Worm (Caenorhabditis elegans) whole organism, midembryonic: ENCODE measurements around the gene uvs-1.

Experiments
- T22C8.4 ChIP-seq: fragments of 200-800 bp; sonication (Bioruptor generic); IDR thresholded peaks from 2 replicates; pipeline ENCODE4 v1.3.6; 2022; ENCODE audit warnings: missing genetic modification characterization, missing compliant biosample characterization
- cog-1 ChIP-seq: sonication (generic microtip); optimal IDR thresholded peaks from 2 replicates; lab custom pipeline; 2016; ENCODE audit warnings: missing genetic modification characterization, missing compliant biosample characterization
- flt-1 ChIP-seq: fragments of 200-800 bp; sonication (Bioruptor generic); IDR thresholded peaks from 2 replicates; pipeline ENCODE4 v1.3.6; 2022; ENCODE audit warnings: missing genetic modification characterization, missing compliant biosample characterization
- klf-2 ChIP-seq: fragments of 200-800 bp; sonication (Bioruptor generic); conservative IDR thresholded peaks from 2 replicates; pipeline ENCODE4 v1.3.6; 2022; ENCODE audit warnings: missing genetic modification reagents, missing genetic modification characterization, missing compliant biosample characterization
- med-1 ChIP-seq: sonication (generic microtip); optimal IDR thresholded peaks from 2 replicates; lab custom pipeline; 2017; ENCODE audit warnings: missing genetic modification characterization, mild to moderate bottlenecking, missing compliant biosample characterization, antibody characterized with exemption, missing genetic modification reagents; ENCODE audit not compliant: insufficient read depth
- ref-1 ChIP-seq: fragments of 200-800 bp; sonication (Bioruptor generic); conservative IDR thresholded peaks from 2 replicates; pipeline ENCODE4 v1.3.6; 2022; ENCODE audit warnings: missing genetic modification reagents, missing genetic modification characterization, missing compliant biosample characterization
- tab-1 ChIP-seq: fragments of 200-800 bp; sonication (Bioruptor generic); IDR thresholded peaks from 2 replicates; pipeline ENCODE4 v1.3.6; 2022; ENCODE audit warnings: missing genetic modification characterization, missing compliant biosample characterization
- ztf-23 ChIP-seq: fragments of 200-800 bp; sonication (Bioruptor generic); IDR thresholded peaks from 2 replicates; pipeline ENCODE4 v1.3.6; 2022; ENCODE audit warnings: missing genetic modification reagents, missing genetic modification characterization, missing compliant biosample characterization
- ztf-29 ChIP-seq: fragments of 200-800 bp; sonication (Bioruptor generic); IDR thresholded peaks from 2 replicates; pipeline ENCODE4 v1.3.6; 2022; ENCODE audit warnings: missing genetic modification reagents, missing genetic modification characterization, missing compliant biosample characterization

uvs-1 gene

DNA sequence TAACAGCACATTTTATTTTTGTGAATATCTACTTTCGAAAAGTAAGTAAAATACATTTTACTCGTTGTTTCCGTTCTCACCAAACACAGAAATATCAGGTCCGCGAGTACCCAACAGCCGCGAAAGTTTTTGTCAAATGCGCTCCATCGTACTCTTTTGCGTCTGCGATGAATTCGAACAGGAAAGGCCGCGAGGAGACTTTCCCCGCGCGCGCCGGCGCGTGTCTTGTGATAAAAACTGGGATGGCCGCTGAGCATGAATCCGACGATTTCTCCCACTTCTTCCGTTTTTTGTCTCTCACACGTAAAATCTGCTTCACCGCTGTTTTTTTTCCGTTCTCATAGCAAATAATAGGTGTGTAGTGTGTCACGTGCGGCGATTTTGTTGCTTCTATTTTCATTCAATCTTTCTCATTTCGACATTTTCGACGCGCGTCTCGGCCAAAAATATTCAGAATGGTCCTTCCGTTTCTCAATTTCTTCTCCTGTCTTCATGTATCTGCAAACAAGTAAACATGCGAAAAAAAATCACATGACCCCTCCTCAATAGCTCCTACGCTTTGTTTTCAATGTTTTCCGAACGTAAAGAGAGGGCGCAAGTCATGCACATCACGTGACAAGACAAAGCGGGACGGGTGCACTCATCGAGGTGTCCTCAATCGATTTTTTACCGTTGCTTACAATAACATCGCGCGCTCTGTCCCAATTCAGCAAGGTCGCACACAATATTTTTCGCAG lies at the start of gene uvs-1:
Gene uvs-1, minus strand, starts transcription at position 145 of the 737 bp plus-strand sequence.
- TF ChIP-seq ztf-23 (GFP tag; lab: Robert Waterston, UW) (no peak), med-1 (GFP tag; lab: Kevin White, UChicago) (no peak), ref-1 (GFP tag; lab: Robert Waterston, UW) (no peak), flt-1 (no peak), tab-1 (GFP tag; lab: Robert Waterston, UW) (no peak), T22C8.4 (GFP tag; lab: Robert Waterston, UW) (0 out of 2 replicates have a peak, but pooled peaks have one; percentile 33), klf-2 (no peak)

- TF ChIP-seq ztf-23 (GFP tag; lab: Robert Waterston, UW) (no peak), tab-1 (GFP tag; lab: Robert Waterston, UW) (no peak), flt-1 (no peak), T22C8.4 (GFP tag; lab: Robert Waterston, UW) (no peak), ztf-29 (GFP tag; lab: Robert Waterston, UW) (no peak), ref-1 (GFP tag; lab: Robert Waterston, UW) (no peak), cog-1 (no peak), med-1 (GFP tag; lab: Kevin White, UChicago) (no peak), klf-2 (no peak)
These were observed 48.1 kb upstream of the uvs-1 start for ce11 chrV:7852078-7852477.

- no peak for TF ChIP-seq flt-1
- TF ChIP-seq tab-1 (GFP tag; lab: Robert Waterston, UW) = no peak
- no peak for TF ChIP-seq med-1 (GFP tag; lab: Kevin White, UChicago)
- no peak for TF ChIP-seq klf-2
- peak; percentile 1 for TF ChIP-seq cog-1
- TF ChIP-seq ztf-29 (GFP tag; lab: Robert Waterston, UW) = no peak
These were observed 44.2 kb upstream of the uvs-1 start for ce11 chrV:7848251-7848650.

ce11 chrV:7847687-7848086 lies 43.7 kb upstream of the uvs-1 start:
- TF ChIP-seq ztf-29 (GFP tag; lab: Robert Waterston, UW) (no peak), med-1 (GFP tag; lab: Kevin White, UChicago) (no peak), T22C8.4 (GFP tag; lab: Robert Waterston, UW) (no peak), klf-2 (no peak), tab-1 (GFP tag; lab: Robert Waterston, UW) (no peak), ref-1 (GFP tag; lab: Robert Waterston, UW) (no peak), ztf-23 (GFP tag; lab: Robert Waterston, UW) (no peak), flt-1 (no peak), cog-1 (no peak)

DNA sequence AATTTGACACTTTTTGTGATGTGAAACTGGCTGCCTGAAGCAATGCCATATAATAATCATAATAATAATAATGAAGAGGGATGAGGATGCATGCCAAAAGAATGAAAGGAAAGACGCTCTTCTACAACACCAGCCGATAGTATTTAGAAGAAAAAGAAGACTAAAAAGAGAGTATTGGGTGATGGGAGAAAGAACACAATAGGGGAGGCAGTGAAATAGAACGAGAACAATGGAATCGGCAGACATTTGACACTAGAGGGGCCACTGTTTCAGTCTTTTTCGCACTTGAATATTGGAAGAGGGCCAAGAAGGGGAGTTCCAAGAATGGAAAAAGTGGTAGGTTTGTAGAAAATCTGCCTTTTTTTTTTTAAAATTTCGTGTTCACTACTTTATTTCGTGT lies 43.2 kb upstream of the uvs-1 start, which contains the start of gene memo-1:
Gene memo-1, minus strand, starts transcription at position 2 of the 400 bp plus-strand sequence.
- no peak for TF ChIP-seq klf-2
- TF ChIP-seq T22C8.4 (GFP tag; lab: Robert Waterston, UW) = no peak
- TF ChIP-seq ref-1 (GFP tag; lab: Robert Waterston, UW) = no peak
- no peak for TF ChIP-seq cog-1
- no peak for TF ChIP-seq med-1 (GFP tag; lab: Kevin White, UChicago)
- no peak for TF ChIP-seq tab-1 (GFP tag; lab: Robert Waterston, UW)
- TF ChIP-seq ztf-29 (GFP tag; lab: Robert Waterston, UW) = no peak
- no peak for TF ChIP-seq ztf-23 (GFP tag; lab: Robert Waterston, UW)
- no peak for TF ChIP-seq flt-1

DNA sequence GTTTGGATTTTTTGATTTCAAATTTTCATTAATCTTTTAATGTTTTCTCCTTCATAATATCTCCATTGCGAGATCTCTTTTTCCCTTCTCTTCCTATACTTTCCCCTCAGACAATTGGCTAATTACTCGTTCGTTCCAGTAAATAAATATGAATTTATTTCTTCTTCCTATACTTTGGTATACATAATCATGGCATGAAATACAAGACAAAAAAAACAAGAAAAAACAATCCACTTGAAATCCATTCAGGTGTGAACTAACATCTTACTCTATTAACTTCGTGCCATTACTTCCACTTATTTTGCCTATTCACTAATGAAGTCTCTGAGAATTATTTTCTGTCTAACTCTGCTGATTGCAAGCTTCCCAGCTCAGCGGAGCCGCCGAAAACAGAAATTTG lies 38.2 kb upstream of the uvs-1 start, which contains the start of gene grd-8:
Gene grd-8, plus strand, starts transcription at position 301 of the 400 bp plus-strand sequence.
- TF ChIP-seq T22C8.4 (GFP tag; lab: Robert Waterston, UW) = no peak
- no peak for TF ChIP-seq klf-2
- TF ChIP-seq flt-1 = no peak
- no peak for TF ChIP-seq ztf-29 (GFP tag; lab: Robert Waterston, UW)
- TF ChIP-seq cog-1 = no peak
- TF ChIP-seq med-1 (GFP tag; lab: Kevin White, UChicago) = no peak
- TF ChIP-seq tab-1 (GFP tag; lab: Robert Waterston, UW) = no peak
- no peak for TF ChIP-seq ref-1 (GFP tag; lab: Robert Waterston, UW)
- TF ChIP-seq ztf-23 (GFP tag; lab: Robert Waterston, UW) = no peak

- TF ChIP-seq klf-2 (no peak), ztf-29 (GFP tag; lab: Robert Waterston, UW) (no peak), tab-1 (GFP tag; lab: Robert Waterston, UW) (no peak)
These were observed 35.5 kb upstream of the uvs-1 start, which contains the start of gene C37C3.12 for ce11 chrV:7839485-7839884. Gene C37C3.12 (minus strand): TSS chrV:7839585.

ce11 chrV:7837809-7838208 lies 33.8 kb upstream of the uvs-1 start, which contains the start of gene ttr-33:
Gene ttr-33 (minus strand): TSS chrV:7837909.
- TF ChIP-seq med-1 (GFP tag; lab: Kevin White, UChicago) (no peak), klf-2 (no peak), ref-1 (GFP tag; lab: Robert Waterston, UW) (no peak), flt-1 (no peak), T22C8.4 (GFP tag; lab: Robert Waterston, UW) (no peak)

DNA sequence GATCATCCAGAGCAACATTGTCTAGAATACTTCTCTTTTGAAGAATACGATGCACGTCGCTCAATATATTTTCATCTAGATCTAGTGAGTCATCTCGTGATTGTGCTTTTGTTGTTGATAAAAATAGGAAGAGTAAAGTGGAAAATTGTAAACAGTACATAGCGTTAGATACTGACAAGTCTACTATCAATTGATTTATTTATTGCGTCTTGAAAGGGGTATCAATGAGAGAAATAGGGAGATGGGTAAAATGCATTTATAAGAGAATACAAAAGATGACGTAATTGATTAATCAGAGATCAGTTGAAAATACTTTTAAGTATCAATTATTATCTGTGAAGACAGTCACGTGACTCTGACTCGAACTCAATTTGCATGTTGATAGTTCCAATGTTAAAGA lies 32.9 kb upstream of the uvs-1 start, which contains the start of gene txt-5:
Gene txt-5, minus strand, starts transcription at position 224 of the 400 bp plus-strand sequence.
- TF ChIP-seq cog-1 (no peak), ztf-23 (GFP tag; lab: Robert Waterston, UW) (no peak), ref-1 (GFP tag; lab: Robert Waterston, UW) (no peak), flt-1 (no peak)

DNA sequence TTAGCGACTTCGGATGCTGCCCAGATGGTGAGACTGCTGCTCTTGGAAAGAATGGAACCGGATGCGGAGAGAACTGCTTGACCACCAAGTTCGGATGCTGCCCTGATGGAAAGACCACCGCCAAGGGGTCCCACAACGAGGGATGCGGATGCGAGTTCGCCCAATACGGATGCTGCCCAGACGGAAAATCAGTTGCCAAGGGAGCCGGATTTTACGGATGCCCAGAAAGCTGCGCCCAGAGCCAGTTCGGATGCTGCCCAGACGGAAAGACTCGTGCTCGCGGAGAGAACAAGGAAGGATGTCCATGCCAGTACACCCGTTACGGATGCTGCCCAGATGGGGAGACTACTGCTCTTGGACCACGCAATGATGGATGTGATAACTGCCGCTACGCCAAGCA lies 26.9 kb upstream of the uvs-1 start:
- TF ChIP-seq klf-2 = no peak
- TF ChIP-seq med-1 (GFP tag; lab: Kevin White, UChicago) = no peak
- TF ChIP-seq tab-1 (GFP tag; lab: Robert Waterston, UW) = no peak
- no peak for TF ChIP-seq ref-1 (GFP tag; lab: Robert Waterston, UW)
- no peak for TF ChIP-seq T22C8.4 (GFP tag; lab: Robert Waterston, UW)
- no peak for TF ChIP-seq cog-1
- no peak for TF ChIP-seq ztf-29 (GFP tag; lab: Robert Waterston, UW)
- TF ChIP-seq flt-1 = no peak
- TF ChIP-seq ztf-23 (GFP tag; lab: Robert Waterston, UW) = no peak
